Fruit fly (Drosophila melanogaster): ENCODE measurements around the gene CG6785.

CG6785 gene

DNA sequence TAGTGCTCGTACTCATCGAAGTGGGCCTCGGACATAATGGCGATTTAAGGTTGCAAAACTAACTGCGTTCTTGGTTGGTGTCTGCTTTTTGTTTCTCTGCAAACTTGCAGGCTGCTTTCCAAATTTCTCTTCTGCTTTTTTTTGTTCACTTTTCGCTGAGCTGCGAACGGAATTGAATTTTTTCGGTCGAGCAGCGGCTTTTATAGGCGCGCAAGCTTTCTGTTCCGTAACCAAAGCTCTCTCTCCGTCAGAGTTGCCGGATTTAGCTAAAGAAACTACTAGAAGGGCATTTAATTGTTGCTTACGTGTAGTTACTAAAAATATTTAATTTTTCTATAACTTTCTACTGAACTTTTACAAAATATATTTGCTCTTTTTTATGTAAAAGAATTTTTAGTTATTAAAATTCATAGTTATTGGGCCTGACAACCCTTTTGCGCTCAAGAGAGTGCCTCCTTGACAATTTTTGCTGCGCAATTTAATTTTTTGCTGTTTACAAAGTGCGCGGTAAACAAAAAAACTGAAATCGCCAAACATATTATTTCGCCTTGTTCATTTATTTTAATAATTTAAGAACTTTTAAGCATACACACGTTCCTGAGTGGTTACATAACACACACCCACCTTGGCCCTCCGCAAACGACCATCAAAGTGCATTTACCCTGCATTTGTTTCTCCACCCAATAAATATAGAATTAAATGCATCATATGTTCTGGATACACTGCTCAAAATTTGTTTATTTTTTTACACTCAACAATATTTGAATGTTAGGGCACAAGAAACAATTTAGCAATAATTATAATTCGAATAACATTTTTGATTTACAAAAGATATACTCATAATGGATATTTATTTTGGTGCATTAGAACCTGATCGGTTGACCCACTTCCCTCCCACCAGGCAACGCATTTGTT, 1.2 kb upstream of the CG6785 start, which contains the start of gene CG6770 (continued):
- TF ChIP-seq Smox (GFP tag; optimal IDR thresholded peaks at IDR 0.05) (peak; percentile 92), eg (GFP tag; IDR thresholded peaks at IDR 0.05) (peak; percentile 95), Met (GFP tag; optimal IDR thresholded peaks at IDR 0.05) (peak; percentile 91), Eip93F (GFP tag; optimal IDR thresholded peaks at IDR 0.05) (peak; percentile 94), CG9139 (GFP tag; optimal IDR thresholded peaks at IDR 0.05) (peak; percentile 72), CG32006 (GFP tag; optimal IDR thresholded peaks at IDR 0.05) (peak; percentile 83), Ets21C (GFP tag; optimal IDR thresholded peaks at IDR 0.05) (peak; percentile 79), CG10631 (GFP tag; optimal IDR thresholded peaks at IDR 0.05) (peak; percentile 74), CG3919 (GFP tag; optimal IDR thresholded peaks at IDR 0.05) (peak; percentile 87), CG11294 (GFP tag; IDR thresholded peaks at IDR 0.05) (peak; percentile 76), Lpt (GFP tag; optimal IDR thresholded peaks at IDR 0.05) (peak; percentile 43), Hr4 (GFP tag; optimal IDR thresholded peaks at IDR 0.05) (peak; percentile 85), CG31627 (GFP tag; optimal IDR thresholded peaks at IDR 0.05) (peak; percentile 82), CG15336 (GFP tag; IDR thresholded peaks at IDR 0.05) (peak; percentile 92)

- TF ChIP-seq Smox (GFP tag; optimal IDR thresholded peaks at IDR 0.05) = no peak
- TF ChIP-seq fd59A (GFP tag; optimal IDR thresholded peaks at IDR 0.05) = no peak
- TF ChIP-seq Sox102F (GFP tag; optimal IDR thresholded peaks at IDR 0.05) = no peak
- TF ChIP-seq CG6163 (GFP tag; IDR thresholded peaks at IDR 0.05) = no peak
- TF ChIP-seq CG7368 (GFP tag; optimal IDR thresholded peaks at IDR 0.05) = no peak
- no peak for TF ChIP-seq Ets96B (tag; optimal IDR thresholded peaks at IDR 0.05)
- no peak for TF ChIP-seq svp (GFP tag)
- no peak for TF ChIP-seq vri (GFP tag; optimal IDR thresholded peaks at IDR 0.05)
- no peak for TF ChIP-seq CG34406 (GFP tag; optimal IDR thresholded peaks at IDR 0.05)
- no peak for TF ChIP-seq CG6792 (GFP tag; optimal IDR thresholded peaks at IDR 0.05)
- TF ChIP-seq cyc (GFP tag; optimal IDR thresholded peaks at IDR 0.05) = no peak
- TF ChIP-seq CG11762 (GFP tag; optimal IDR thresholded peaks at IDR 0.05; ENCODE audit: insufficient read depth) = no peak
- no peak for TF ChIP-seq dsx (GFP tag; optimal IDR thresholded peaks at IDR 0.05; ENCODE audit: poor library complexity, severe bottlenecking)
- no peak for TF ChIP-seq Ets21C (GFP tag; optimal IDR thresholded peaks at IDR 0.05)
- TF ChIP-seq Met (GFP tag; optimal IDR thresholded peaks at IDR 0.05) = no peak
- no peak for TF ChIP-seq spab (GFP tag; optimal IDR thresholded peaks at IDR 0.05)
- TF ChIP-seq salr (GFP tag; optimal IDR thresholded peaks at IDR 0.05) = no peak
- TF ChIP-seq fkh (GFP tag; optimal IDR thresholded peaks at IDR 0.05) = no peak
These were observed 559 bp upstream of the CG6785 start for dm6 chr2L:12045578-12045940.

DNA sequence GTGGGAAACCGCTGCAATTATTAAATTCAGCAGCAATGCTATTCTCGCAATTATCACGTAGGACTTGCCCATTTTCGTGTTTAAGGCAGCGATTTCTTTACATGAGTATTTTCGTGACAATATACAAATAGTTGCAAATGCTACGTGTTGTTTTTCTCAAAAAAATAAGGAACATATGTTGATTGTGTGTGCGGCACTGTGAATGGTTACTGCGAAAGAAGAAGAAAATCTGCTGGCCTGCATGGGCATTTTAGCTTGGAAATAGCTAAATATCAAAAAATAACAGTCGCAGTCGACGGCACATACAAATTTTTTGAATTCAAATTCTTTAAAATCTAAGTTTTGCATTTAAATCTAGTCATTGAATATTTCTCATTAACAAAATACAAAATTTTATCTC, 4.5 kb downstream of the CG6785 start, which contains the start of gene CG6766:
CG6766 (minus strand) TSS at position 180 of the 400 bp plus-strand sequence.
- no peak for TF ChIP-seq fkh (GFP tag; optimal IDR thresholded peaks at IDR 0.05)
- no peak for TF ChIP-seq Eip93F (GFP tag; optimal IDR thresholded peaks at IDR 0.05)
- TF ChIP-seq ss (GFP tag; optimal IDR thresholded peaks at IDR 0.05) = no peak
- peak; percentile 7 for TF ChIP-seq Eip78C (GFP tag)
- TF ChIP-seq vri (GFP tag; optimal IDR thresholded peaks at IDR 0.05) = peak; percentile 12
- peak; percentile 8 for TF ChIP-seq dsx (GFP tag; optimal IDR thresholded peaks at IDR 0.05; ENCODE audit: poor library complexity, severe bottlenecking)

DNA sequence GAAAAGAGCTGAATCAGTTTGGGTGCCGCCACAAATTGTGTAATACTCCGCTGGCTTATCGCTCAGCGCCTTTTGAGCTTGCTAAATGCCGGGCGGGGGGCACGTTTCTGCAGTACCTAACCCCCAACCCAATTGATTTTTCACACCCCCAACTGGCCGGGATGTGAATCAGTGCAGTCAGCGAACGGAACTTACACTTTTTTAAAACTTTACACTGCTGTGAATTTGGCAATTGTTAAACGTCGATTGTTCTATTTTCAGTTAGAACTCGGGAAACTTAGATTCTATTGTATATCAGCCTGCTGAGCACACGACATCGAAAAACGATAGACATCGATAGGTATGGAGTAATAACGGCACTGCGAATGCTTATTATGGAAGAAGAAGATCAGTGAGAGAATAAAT, 6.8 kb downstream of the CG6785 start, which contains the start of gene Tom70:
Tom70 (minus strand) TSS at position 335 of the 405 bp plus-strand sequence.
- TF ChIP-seq vri (GFP tag; optimal IDR thresholded peaks at IDR 0.05) = peak; percentile 97
- no peak for TF ChIP-seq CG1621 (tag; optimal IDR thresholded peaks at IDR 0.05)
- no peak for TF ChIP-seq Hr4 (GFP tag; optimal IDR thresholded peaks at IDR 0.05)
- TF ChIP-seq dsx (GFP tag; optimal IDR thresholded peaks at IDR 0.05; ENCODE audit: poor library complexity, severe bottlenecking) = peak; percentile 25
- TF ChIP-seq Ets21C (GFP tag; optimal IDR thresholded peaks at IDR 0.05) = no peak

Measured in whole organism, prepupa.